Fruit fly (Drosophila melanogaster) whole organism: ENCODE data around the gene CG42854.

ENCODE experiments used
- CG8478 ChIP-seq: fragments of >200 bp; optimal IDR thresholded peaks from 2 replicates; lab custom pipeline; 2018; ENCODE audit warnings: inconsistent platforms
- Dll ChIP-seq: fragments of >200 bp; optimal IDR thresholded peaks from 2 replicates; lab custom pipeline; 2017
- EcR ChIP-seq, 2 experiments: fragments of >200 bp; optimal IDR thresholded peaks; 2 replicates each; lab custom pipeline; 2017; ENCODE audit warnings: missing biosample characterization in 2 of 2, missing genetic modification characterization in 2 of 2, missing genetic modification reagents in 2 of 2
- pan ChIP-seq: fragments of >200 bp; optimal IDR thresholded peaks from 2 replicates; lab custom pipeline; 2017
- psq ChIP-seq: fragments of >200 bp; optimal IDR thresholded peaks from 2 replicates; lab custom pipeline; 2017
- usp ChIP-seq: fragments of >200 bp; optimal IDR thresholded peaks from 2 replicates; lab custom pipeline; 2017; ENCODE audit warnings: missing biosample characterization, missing genetic modification characterization, mixed read lengths

Gene CG42854

DNA sequence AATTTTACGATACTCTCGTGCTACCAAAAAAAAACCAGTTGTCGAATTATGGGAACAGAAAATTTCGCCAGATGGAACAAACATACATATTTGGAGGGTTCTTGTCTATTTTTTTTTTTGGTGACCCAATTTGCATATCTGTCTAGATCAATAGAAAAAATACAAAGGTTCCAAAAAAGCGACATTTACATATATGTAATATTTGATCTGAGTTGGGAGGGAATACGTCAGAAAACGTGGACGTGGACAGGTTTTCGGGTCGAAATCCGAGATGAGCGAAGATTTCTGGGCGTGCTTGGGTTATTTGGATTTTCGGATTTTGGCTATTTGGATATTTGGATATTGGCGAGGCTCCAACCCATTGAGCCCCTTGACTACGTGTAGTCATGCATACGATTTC, 41.8 kb downstream of the CG42854 start:
- TF ChIP-seq Dll (no peak), EcR (GFP tag; optimal IDR thresholded peaks at IDR 0.05; lab: Kevin White, UChicago) (no peak), pan (lab: Kevin White, UChicago) (no peak), psq (lab: Kevin White, UChicago) (no peak), usp (GFP tag; lab: Kevin White, UChicago) (no peak)

DNA sequence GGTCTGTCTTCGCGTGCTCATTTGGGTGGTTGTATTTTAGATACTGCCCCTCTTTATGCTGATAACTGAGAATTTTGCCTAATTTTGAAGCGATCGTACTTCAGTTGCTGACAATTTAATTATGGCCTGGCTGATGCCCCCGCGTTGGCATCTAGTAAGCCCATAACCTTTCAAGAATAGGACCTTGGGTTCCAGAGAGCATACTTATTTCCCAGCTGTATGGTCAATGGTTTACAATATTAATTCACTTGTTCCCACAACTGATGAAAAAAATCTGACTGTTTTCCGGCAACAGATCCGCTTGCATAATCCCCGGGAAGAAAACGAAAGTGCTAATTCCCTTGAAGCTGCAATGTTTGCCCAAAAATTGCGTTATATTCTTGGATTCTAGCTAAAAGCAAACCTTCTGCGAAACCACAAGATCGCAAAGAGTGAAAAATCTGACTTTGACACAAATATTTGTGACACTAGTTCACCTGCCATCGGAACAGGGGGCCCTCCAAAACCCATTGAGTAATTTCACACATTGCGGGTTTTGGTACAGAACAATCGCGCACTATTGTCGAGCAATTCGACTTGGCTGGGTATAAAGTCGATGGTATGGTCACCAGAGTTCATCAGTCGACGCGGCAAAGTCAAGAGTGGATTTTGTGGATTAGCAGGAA, 44.2 kb downstream of the CG42854 start, which contains the start of the genes TTLL1A and CG5070:
Gene TTLL1A (minus strand): TSS at position 101 of the 665 bp plus-strand sequence.
Gene CG5070 (plus strand): TSS at position 615 of the 665 bp plus-strand sequence.
- no peak for TF ChIP-seq Dll
- TF ChIP-seq usp (GFP tag; lab: Kevin White, UChicago): no peak
- TF ChIP-seq pan (lab: Kevin White, UChicago): no peak
- TF ChIP-seq EcR (GFP tag; optimal IDR thresholded peaks at IDR 0.05; lab: Kevin White, UChicago): no peak
- no peak for TF ChIP-seq CG8478 (lab: Kevin White, UChicago)
- TF ChIP-seq psq (lab: Kevin White, UChicago): no peak
